Fruit fly (Drosophila melanogaster): ENCODE data around the gene eg.

eg gene

dm6 chr3L:21824725-21825353, 16.3 kb downstream of the eg start, which contains the start of gene eIF2A (continued):
- TF ChIP-seq sim (GFP tag; IDR thresholded peaks at IDR 0.05) (no peak), CG1647 (GFP tag; optimal IDR thresholded peaks at IDR 0.05) (peak; percentile 38), CG17328 (GFP tag; IDR thresholded peaks at IDR 0.05) (peak; percentile 58), slbo (GFP tag; IDR thresholded peaks at IDR 0.05) (peak; percentile 72), CG11093 (GFP tag; IDR thresholded peaks at IDR 0.05) (no peak), CG16813 (GFP tag; IDR thresholded peaks at IDR 0.05; ENCODE audit: partially characterized antibody) (peak; percentile 76), CG2129 (GFP tag; IDR thresholded peaks at IDR 0.05; ENCODE audit: partially characterized antibody) (0 out of 2 replicates have a peak, but pooled peaks have one; percentile 12), mld (GFP tag; IDR thresholded peaks at IDR 0.05; ENCODE audit: partially characterized antibody) (0 out of 3 replicates have a peak, but pooled peaks have one; percentile 58), zf30C (GFP tag; optimal IDR thresholded peaks at IDR 0.05) (no peak), unpg (GFP tag; optimal IDR thresholded peaks at IDR 0.05) (peak; percentile 45), Poxn (GFP tag; IDR thresholded peaks at IDR 0.05) (no peak), pita (GFP tag; optimal IDR thresholded peaks at IDR 0.05) (no peak), CG12155 (GFP tag; optimal IDR thresholded peaks at IDR 0.05) (peak; percentile 56), cad (GFP tag; optimal IDR thresholded peaks at IDR 0.05) (no peak), crp (GFP tag; optimal IDR thresholded peaks at IDR 0.05) (peak in 1 of 2 experiments; percentile 66), CG4282 (GFP tag; optimal IDR thresholded peaks at IDR 0.05) (peak; percentile 36), CG32772 (GFP tag; IDR thresholded peaks at IDR 0.05) (0 out of 2 replicates have a peak, but pooled peaks have one; percentile 22), fd64A (GFP tag; optimal IDR thresholded peaks at IDR 0.05) (no peak), Hand (GFP tag; optimal IDR thresholded peaks at IDR 0.05) (no peak), CG33213 (GFP tag; optimal IDR thresholded peaks at IDR 0.05) (peak; percentile 85), CG12219 (GFP tag; optimal IDR thresholded peaks at IDR 0.05) (no peak), ro (GFP tag; IDR thresholded peaks at IDR 0.05) (no peak), Dbx (GFP tag; IDR thresholded peaks at IDR 0.05) (peak; percentile 66; the same call in 2 of the 3 replicates), H2.0 (GFP tag; IDR thresholded peaks at IDR 0.05) (peak; percentile 48), CG17186 (GFP tag; optimal IDR thresholded peaks at IDR 0.05) (peak; percentile 87), kni (GFP tag; optimal IDR thresholded peaks at IDR 0.05) (no peak), Bdp1 (GFP tag; optimal IDR thresholded peaks at IDR 0.05) (peak; percentile 43), chinmo (GFP tag; IDR thresholded peaks at IDR 0.05; ENCODE audit: partially characterized antibody) (peak; percentile 84; the same call in 3 of the 4 replicates), CG7963 (GFP tag; IDR thresholded peaks at IDR 0.05; ENCODE audit: partially characterized antibody) (peak; percentile 74), CG8290 (GFP tag; optimal IDR thresholded peaks at IDR 0.05) (peak; percentile 63), CG8290 (tag; optimal IDR thresholded peaks at IDR 0.05) (peak; percentile 59 to 96), wor (GFP tag; IDR thresholded peaks at IDR 0.05) (no peak), CG15514 (GFP tag; optimal IDR thresholded peaks at IDR 0.05) (peak; percentile 89), maf-S (GFP tag; optimal IDR thresholded peaks at IDR 0.05) (peak; percentile 76), CG17802 (tag; optimal IDR thresholded peaks at IDR 0.05) (peak; percentile 17), cato (GFP tag; optimal IDR thresholded peaks at IDR 0.05; ENCODE audit: borderline replicate concordance) (no peak), CG6854 (GFP tag; optimal IDR thresholded peaks at IDR 0.05) (peak; percentile 19), CG8388 (GFP tag; optimal IDR thresholded peaks at IDR 0.05) (no peak), Chrac-16 (GFP tag; optimal IDR thresholded peaks at IDR 0.05) (peak; percentile 25), ATbp (GFP tag; optimal IDR thresholded peaks at IDR 0.05) (no peak), bigmax (GFP tag; optimal IDR thresholded peaks at IDR 0.05) (peak; percentile 46), CG31388 (GFP tag; optimal IDR thresholded peaks at IDR 0.05) (no peak), CkIIα-i1 (GFP tag; IDR thresholded peaks at IDR 0.05) (no peak), row (GFP tag; IDR thresholded peaks at IDR 0.05) (peak; percentile 48; the same call in 2 of the 3 replicates), CG8944 (GFP tag; optimal IDR thresholded peaks at IDR 0.05) (peak; percentile 38), hkb (optimal IDR thresholded peaks at IDR 0.05) (no peak), hkb (GFP tag; IDR thresholded peaks at IDR 0.05) (peak; percentile 60; the same call in 1 of the 2 replicates), CG7357 (GFP tag; IDR thresholded peaks at IDR 0.05) (no peak), Rx (GFP tag; IDR thresholded peaks at IDR 0.05) (no peak), grau (tag; optimal IDR thresholded peaks at IDR 0.05) (peak; percentile 61)

All from whole organism, embryonic.